Worm (Caenorhabditis elegans) whole organism, L2 larva: ENCODE data around the gene Y79H2A.12.

Source experiments
- C34F6.9 ChIP-seq: fragments of 150-350 bp; optimal IDR thresholded peaks from 2 replicates; lab custom pipeline; 2014; ENCODE audit warnings: missing biosample characterization, missing genetic modification characterization
- F13H6.1 ChIP-seq: sonication (generic microtip); optimal IDR thresholded peaks from 2 replicates; lab custom pipeline; 2016; ENCODE audit warnings: missing genetic modification characterization, missing compliant biosample characterization
- R02D3.7 ChIP-seq: fragments of 150-350 bp; optimal IDR thresholded peaks from 2 replicates; lab custom pipeline; 2014; ENCODE audit warnings: missing biosample characterization, missing genetic modification characterization
- Y55F3AM.14 ChIP-seq: fragments of 200-800 bp; sonication (Bioruptor generic); optimal IDR thresholded peaks from 2 replicates; lab custom pipeline; 2018; ENCODE audit warnings: mild to moderate bottlenecking, missing genetic modification characterization, missing compliant biosample characterization
- ZK546.5 ChIP-seq: sonication (generic microtip); optimal IDR thresholded peaks from 2 replicates; lab custom pipeline; 2017; ENCODE audit warnings: missing biosample characterization, missing genetic modification characterization
- alr-1 ChIP-seq: fragments of 150-350 bp; optimal IDR thresholded peaks from 2 replicates; lab custom pipeline; 2014; ENCODE audit warnings: missing biosample characterization, missing genetic modification characterization
- aly-2 ChIP-seq: fragments of 150-350 bp; optimal IDR thresholded peaks from 2 replicates; lab custom pipeline; 2014; ENCODE audit warnings: missing biosample characterization, missing genetic modification characterization
- ama-1 ChIP-seq: fragments of 150-350 bp; optimal IDR thresholded peaks from 2 replicates; lab custom pipeline; 2018; ENCODE audit warnings: inconsistent platforms
- blmp-1 ChIP-seq: sonication (generic microtip); optimal IDR thresholded peaks from 2 replicates; lab custom pipeline; 2017; ENCODE audit warnings: missing genetic modification characterization, mild to moderate bottlenecking, missing compliant biosample characterization, antibody characterized with exemption, moderate library complexity; ENCODE audit not compliant: insufficient read depth
- ceh-16 ChIP-seq: fragments of 150-350 bp; optimal IDR thresholded peaks from 2 replicates; lab custom pipeline; 2014; ENCODE audit warnings: missing biosample characterization, missing genetic modification characterization
- ceh-82 ChIP-seq: fragments of 150-350 bp; optimal IDR thresholded peaks from 2 replicates; lab custom pipeline; 2014; ENCODE audit warnings: missing biosample characterization, missing genetic modification characterization
- crh-2 ChIP-seq: sonication (generic microtip); optimal IDR thresholded peaks from 2 replicates; lab custom pipeline; 2017; ENCODE audit warnings: missing biosample characterization, missing genetic modification characterization
- dmd-4 ChIP-seq: sonication (generic microtip); optimal IDR thresholded peaks from 2 replicates; lab custom pipeline; 2017; ENCODE audit warnings: missing biosample characterization, missing genetic modification characterization
- elt-1 ChIP-seq: fragments of 150-350 bp; optimal IDR thresholded peaks from 2 replicates; lab custom pipeline; 2014; ENCODE audit warnings: missing biosample characterization, missing genetic modification characterization
- elt-3 ChIP-seq: sonication (generic microtip); optimal IDR thresholded peaks from 2 replicates; lab custom pipeline; 2017; ENCODE audit warnings: missing biosample characterization, missing genetic modification characterization
- fos-1 ChIP-seq: fragments of 150-350 bp; optimal IDR thresholded peaks from 2 replicates; lab custom pipeline; 2014; ENCODE audit warnings: missing biosample characterization, missing genetic modification characterization
- gmeb-1 ChIP-seq: fragments of 150-350 bp; optimal IDR thresholded peaks from 2 replicates; lab custom pipeline; 2014; ENCODE audit warnings: missing biosample characterization, missing genetic modification characterization
- lin-11 ChIP-seq: fragments of 150-350 bp; sonication (generic microtip); optimal IDR thresholded peaks from 2 replicates; lab custom pipeline; 2014; ENCODE audit warnings: missing biosample characterization, missing genetic modification characterization, inconsistent platforms, mixed read lengths
- lin-39 ChIP-seq: fragments of 150-350 bp; optimal IDR thresholded peaks from 2 replicates; lab custom pipeline; 2014; ENCODE audit warnings: missing biosample characterization, missing genetic modification reagents, missing genetic modification characterization
- lsy-2 ChIP-seq, 2 experiments: fragments of 150-350 bp in 1 of 2; sonication (generic microtip) in 1 of 2; optimal IDR thresholded peaks; 2 replicates each; lab custom pipeline; 2014 to 2017; ENCODE audit warnings: missing biosample characterization in 2 of 2, missing genetic modification characterization in 2 of 2
- mab-5 ChIP-seq: fragments of 150-350 bp; optimal IDR thresholded peaks from 2 replicates; lab custom pipeline; 2014; ENCODE audit warnings: missing biosample characterization, missing genetic modification characterization
- mdl-1 ChIP-seq, 2 experiments: fragments of 150-350 bp in 1 of 2; sonication (generic microtip) in 1 of 2; optimal IDR thresholded peaks; 2 replicates each; lab custom pipeline; 2017; ENCODE audit warnings: missing biosample characterization in 2 of 2, missing genetic modification characterization in 2 of 2
- nhr-10 ChIP-seq: sonication (generic microtip); optimal IDR thresholded peaks from 2 replicates; lab custom pipeline; 2017; ENCODE audit warnings: missing biosample characterization, missing genetic modification characterization
- nhr-12 ChIP-seq: fragments of 150-350 bp; optimal IDR thresholded peaks from 2 replicates; lab custom pipeline; 2014; ENCODE audit warnings: missing biosample characterization, missing genetic modification characterization
- nhr-129 ChIP-seq: fragments of 150-350 bp; optimal IDR thresholded peaks from 2 replicates; lab custom pipeline; 2014; ENCODE audit warnings: missing biosample characterization, missing genetic modification characterization
- nhr-21 ChIP-seq: fragments of 150-350 bp; optimal IDR thresholded peaks from 2 replicates; lab custom pipeline; 2014; ENCODE audit warnings: missing biosample characterization, missing genetic modification characterization
- nhr-23 ChIP-seq: fragments of 150-350 bp; optimal IDR thresholded peaks from 2 replicates; lab custom pipeline; 2014; ENCODE audit warnings: missing biosample characterization, missing genetic modification reagents, missing genetic modification characterization
- nhr-237 ChIP-seq: fragments of 150-350 bp; optimal IDR thresholded peaks from 2 replicates; lab custom pipeline; 2014; ENCODE audit warnings: missing biosample characterization, missing genetic modification characterization
- nhr-25 ChIP-seq: fragments of 150-350 bp; sonication (generic microtip); optimal IDR thresholded peaks from 3 replicates; lab custom pipeline; 2014; ENCODE audit warnings: missing biosample characterization, missing genetic modification characterization
- nhr-6 ChIP-seq: fragments of 150-350 bp; optimal IDR thresholded peaks from 2 replicates; lab custom pipeline; 2014; ENCODE audit warnings: missing biosample characterization, missing genetic modification characterization
- nhr-77 ChIP-seq: fragments of 150-350 bp; optimal IDR thresholded peaks from 2 replicates; lab custom pipeline; 2014; ENCODE audit warnings: missing biosample characterization, missing genetic modification characterization
- peb-1 ChIP-seq: fragments of 150-350 bp; optimal IDR thresholded peaks from 2 replicates; lab custom pipeline; 2014; ENCODE audit warnings: missing biosample characterization, missing genetic modification characterization
- sem-4 ChIP-seq: fragments of 150-350 bp; optimal IDR thresholded peaks from 2 replicates; lab custom pipeline; 2014; ENCODE audit warnings: missing biosample characterization, missing genetic modification reagents, missing genetic modification characterization
- skn-1 ChIP-seq: sonication (generic microtip); optimal IDR thresholded peaks from 2 replicates; lab custom pipeline; 2017; ENCODE audit warnings: missing biosample characterization, missing genetic modification characterization
- sma-3 ChIP-seq: sonication (generic microtip); optimal IDR thresholded peaks from 2 replicates; lab custom pipeline; 2016; ENCODE audit warnings: missing genetic modification reagents, missing genetic modification characterization, missing compliant biosample characterization
- sma-9 ChIP-seq, 2 experiments: fragments of 150-350 bp in 1 of 2; sonication (generic microtip) in 1 of 2; optimal IDR thresholded peaks; 2 replicates each; lab custom pipeline; 2014 to 2016; ENCODE audit warnings: missing genetic modification characterization in 2 of 2, mild to moderate bottlenecking in 1 of 2, missing biosample characterization in 1 of 2, missing compliant biosample characterization in 1 of 2, missing genetic modification reagents in 1 of 2, moderate library complexity in 1 of 2
- snpc-4 ChIP-seq: fragments of 150-350 bp; optimal IDR thresholded peaks from 2 replicates; lab custom pipeline; 2014; ENCODE audit warnings: missing biosample characterization, missing genetic modification characterization
- unc-62 ChIP-seq: fragments of 150-350 bp; optimal IDR thresholded peaks from 2 replicates; lab custom pipeline; 2014; ENCODE audit warnings: missing biosample characterization, missing genetic modification reagents, missing genetic modification characterization
- zag-1 ChIP-seq: fragments of 150-350 bp; optimal IDR thresholded peaks from 2 replicates; lab custom pipeline; 2014; ENCODE audit warnings: missing biosample characterization, missing genetic modification characterization
- ztf-11 ChIP-seq: sonication (generic microtip); optimal IDR thresholded peaks from 2 replicates; lab custom pipeline; 2017; ENCODE audit warnings: missing biosample characterization, missing genetic modification characterization
- ztf-4 ChIP-seq: fragments of 150-350 bp; optimal IDR thresholded peaks from 2 replicates; lab custom pipeline; 2014; ENCODE audit warnings: missing biosample characterization, missing genetic modification characterization

Y79H2A.12 gene

ce11 chrIII:12013718-12014117 is 15.0 kb downstream of the Y79H2A.12 start:
- TF ChIP-seq fos-1 (no peak), C34F6.9 (no peak), elt-1 (tag; lab: Kevin White, UChicago) (no peak), lin-11 (tag; lab: Kevin White, UChicago) (no peak), nhr-12 (tag; lab: Kevin White, UChicago) (no peak), nhr-77 (tag; lab: Kevin White, UChicago) (no peak), skn-1 (tag; lab: Kevin White, UChicago) (no peak), nhr-10 (tag; lab: Kevin White, UChicago) (no peak), blmp-1 (tag; lab: Kevin White, UChicago) (no peak), nhr-21 (tag; lab: Kevin White, UChicago) (no peak), zag-1 (no peak), ztf-11 (tag; lab: Kevin White, UChicago) (no peak), ZK546.5 (tag; lab: Kevin White, UChicago) (no peak), unc-62 (GFP tag; lab: Kevin White, UChicago) (no peak), snpc-4 (tag; lab: Kevin White, UChicago) (no peak), nhr-237 (no peak)

DNA sequence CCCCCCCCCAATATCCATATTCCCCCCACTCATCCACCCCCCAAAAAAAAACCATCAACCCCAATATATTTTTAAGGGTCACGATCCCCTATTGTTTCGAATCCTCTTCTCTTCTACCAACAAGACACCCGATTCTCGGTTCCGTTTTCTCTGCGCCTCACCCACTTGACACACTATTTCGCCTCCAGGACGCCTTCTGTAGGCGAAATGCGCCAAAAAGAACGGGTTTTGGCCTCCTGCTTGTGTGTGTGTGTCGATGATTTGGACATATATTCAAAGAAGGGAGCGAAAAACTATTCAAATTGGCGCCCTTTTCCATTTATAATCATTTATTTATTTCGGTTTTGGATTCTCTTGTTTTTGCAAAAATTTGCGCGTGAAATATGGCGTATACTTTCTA is 15.6 kb downstream of the Y79H2A.12 start:
- peak; percentile 5 for TF ChIP-seq sem-4
- no peak for TF ChIP-seq lin-39
- no peak for TF ChIP-seq ama-1 (lab: Kevin White, UChicago)
- TF ChIP-seq nhr-10 (tag; lab: Kevin White, UChicago) = no peak
- TF ChIP-seq ztf-4 = no peak
- TF ChIP-seq dmd-4 (tag; lab: Kevin White, UChicago) = no peak
- peak; percentile 21 for TF ChIP-seq sma-3 (GFP tag; lab: Kevin White, UChicago)
- no peak for TF ChIP-seq gmeb-1
- no peak for TF ChIP-seq mab-5
- TF ChIP-seq ceh-16 (tag; lab: Kevin White, UChicago) = no peak
- TF ChIP-seq snpc-4 (tag; lab: Kevin White, UChicago) = no peak
- TF ChIP-seq mdl-1 (tag; optimal IDR thresholded peaks at IDR 0.05; lab: Kevin White, UChicago) = no peak
- peak; percentile 52 for TF ChIP-seq nhr-25 (tag; lab: Kevin White, UChicago)
- TF ChIP-seq fos-1 = no peak
- TF ChIP-seq nhr-23 (tag; lab: Kevin White, UChicago) = no peak
- no peak for TF ChIP-seq unc-62 (GFP tag; lab: Kevin White, UChicago)
- no peak for TF ChIP-seq sma-9 (GFP tag; optimal IDR thresholded peaks at IDR 0.05; lab: Kevin White, UChicago)
- TF ChIP-seq sma-9 (tag; optimal IDR thresholded peaks at IDR 0.05; lab: Kevin White, UChicago) = no peak
- no peak for TF ChIP-seq nhr-237
- TF ChIP-seq nhr-6 (tag; lab: Kevin White, UChicago) = no peak
- TF ChIP-seq C34F6.9 = no peak
- TF ChIP-seq, all 48 proteins: peak for 3

- TF ChIP-seq elt-3 = no peak
- no peak for TF ChIP-seq nhr-12 (tag; lab: Kevin White, UChicago)
- no peak for TF ChIP-seq F13H6.1 (tag; lab: Kevin White, UChicago)
- peak; percentile 74 for TF ChIP-seq nhr-25 (tag; lab: Kevin White, UChicago)
- no peak for TF ChIP-seq lin-39
- peak; percentile 67 for TF ChIP-seq sma-3 (GFP tag; lab: Kevin White, UChicago)
- peak; percentile 94 for TF ChIP-seq crh-2
- no peak for TF ChIP-seq peb-1 (tag; lab: Kevin White, UChicago)
These were observed 18.9 kb downstream of the Y79H2A.12 start for ce11 chrIII:12009764-12010163.

- TF ChIP-seq fos-1 = no peak
- no peak for TF ChIP-seq aly-2 (tag; lab: Kevin White, UChicago)
- no peak for TF ChIP-seq dmd-4 (tag; lab: Kevin White, UChicago)
- TF ChIP-seq nhr-12 (tag; lab: Kevin White, UChicago) = no peak
- TF ChIP-seq nhr-77 (tag; lab: Kevin White, UChicago) = no peak
- TF ChIP-seq F13H6.1 (tag; lab: Kevin White, UChicago) = no peak
- TF ChIP-seq nhr-23 (tag; lab: Kevin White, UChicago) = no peak
- no peak for TF ChIP-seq ceh-16 (tag; lab: Kevin White, UChicago)
- no peak for TF ChIP-seq elt-1 (tag; lab: Kevin White, UChicago)
These were observed 19.3 kb downstream of the Y79H2A.12 start for ce11 chrIII:12009321-12009720.

ce11 chrIII:12003264-12003663 is 25.4 kb downstream of the Y79H2A.12 start:
- TF ChIP-seq sem-4 (peak; percentile 62), nhr-237 (no peak), nhr-21 (tag; lab: Kevin White, UChicago) (peak; percentile 64), Y55F3AM.14 (GFP tag; lab: Kevin White, UChicago) (no peak), snpc-4 (tag; lab: Kevin White, UChicago) (no peak), nhr-23 (tag; lab: Kevin White, UChicago) (no peak), sma-9 (GFP tag; optimal IDR thresholded peaks at IDR 0.05; lab: Kevin White, UChicago) (peak; percentile 87), sma-9 (tag; optimal IDR thresholded peaks at IDR 0.05; lab: Kevin White, UChicago) (no peak), ceh-82 (tag; lab: Kevin White, UChicago) (no peak), blmp-1 (tag; lab: Kevin White, UChicago) (peak; percentile 51), peb-1 (tag; lab: Kevin White, UChicago) (no peak), alr-1 (no peak), nhr-25 (tag; lab: Kevin White, UChicago) (peak; percentile 42), F13H6.1 (tag; lab: Kevin White, UChicago) (peak; percentile 69), sma-3 (GFP tag; lab: Kevin White, UChicago) (peak; percentile 64), R02D3.7 (tag; lab: Kevin White, UChicago) (no peak), mdl-1 (tag; optimal IDR thresholded peaks at IDR 0.05; lab: Kevin White, UChicago) (peak in 1 of 2 experiments; percentile 19), unc-62 (GFP tag; lab: Kevin White, UChicago) (no peak), gmeb-1 (peak; percentile 68), fos-1 (peak; percentile 74), nhr-129 (peak; percentile 63), lsy-2 (tag; optimal IDR thresholded peaks at IDR 0.05; lab: Kevin White, UChicago) (peak in 1 of 2 experiments; percentile 29), nhr-6 (tag; lab: Kevin White, UChicago) (no peak), aly-2 (tag; lab: Kevin White, UChicago) (no peak), crh-2 (peak; percentile 21), skn-1 (tag; lab: Kevin White, UChicago) (no peak), C34F6.9 (peak; percentile 21)
